Fruit fly (Drosophila melanogaster): ENCODE measurements around the gene CG12147.

- TF ChIP-seq usp (GFP tag; optimal IDR thresholded peaks at IDR 0.05) (no peak), psq (optimal IDR thresholded peaks at IDR 0.05) (no peak), CG8478 (optimal IDR thresholded peaks at IDR 0.05) (no peak)
These were observed 23.1 kb downstream of the CG12147 start, which contains the start of gene CG2663 for dm6 chr3R:5403963-5404362.
